Fruit fly (Drosophila melanogaster) whole organism, embryonic: Measurements from ENCODE around the gene CG17803.

Experiments used
- B-H2 ChIP-seq: fragments of 200-800 bp; sonication (Bioruptor generic); optimal IDR thresholded peaks from 2 replicates; lab custom pipeline; 2018; ENCODE audit warnings: missing biosample characterization, mild to moderate bottlenecking, missing genetic modification characterization
- CG11085 ChIP-seq: fragments of 200-800 bp; sonication (Bioruptor generic); IDR thresholded peaks from 2 replicates; pipeline ENCODE4 v1.3.6; 2022; ENCODE audit warnings: missing biosample characterization, missing genetic modification characterization
- CG11560 ChIP-seq: fragments of 200-800 bp; sonication (Bioruptor generic); IDR thresholded peaks from 3 replicates; pipeline ENCODE4 v1.3.6; 2022; ENCODE audit warnings: missing biosample characterization, missing genetic modification characterization
- CG12071 ChIP-seq: fragments of 200-800 bp; sonication (Bioruptor generic); optimal IDR thresholded peaks from 3 replicates; lab custom pipeline; 2018; ENCODE audit warnings: missing biosample characterization, mild to moderate bottlenecking, missing genetic modification characterization
- CG12236 ChIP-seq: fragments of 200-800 bp; sonication (Bioruptor generic); optimal IDR thresholded peaks from 2 replicates; lab custom pipeline; 2016; ENCODE audit warnings: missing biosample characterization, missing genetic modification characterization
- CG12942 ChIP-seq: fragments of 200-800 bp; sonication (Bioruptor generic); optimal IDR thresholded peaks from 3 replicates; lab custom pipeline; 2016; ENCODE audit warnings: missing biosample characterization, missing genetic modification characterization
- CG13123 ChIP-seq: fragments of 200-800 bp; sonication (Bioruptor generic); optimal IDR thresholded peaks from 2 replicates; lab custom pipeline; 2016; ENCODE audit warnings: missing biosample characterization, missing genetic modification characterization
- CG32532 ChIP-seq: fragments of 200-800 bp; sonication (Bioruptor generic); IDR thresholded peaks from 2 replicates; pipeline ENCODE4 v1.3.6; 2022; ENCODE audit warnings: missing biosample characterization, missing genetic modification characterization
- CG3847 ChIP-seq: fragments of 200-800 bp; sonication (Bioruptor generic); IDR thresholded peaks from 2 replicates; pipeline ENCODE4 v1.3.6; 2022; ENCODE audit warnings: missing biosample characterization, missing genetic modification characterization
- CG8944 ChIP-seq: fragments of 200-800 bp; sonication (Bioruptor generic); optimal IDR thresholded peaks from 3 replicates; lab custom pipeline; 2016; ENCODE audit warnings: missing biosample characterization, missing genetic modification characterization
- CG9727 ChIP-seq: fragments of 200-800 bp; sonication (Bioruptor generic); optimal IDR thresholded peaks from 3 replicates; lab custom pipeline; 2017; ENCODE audit warnings: missing biosample characterization, mild to moderate bottlenecking, missing genetic modification characterization
- CG9817 ChIP-seq: fragments of 200-800 bp; sonication (Bioruptor generic); optimal IDR thresholded peaks from 2 replicates; lab custom pipeline; 2018; ENCODE audit warnings: missing biosample characterization, mild to moderate bottlenecking, missing genetic modification characterization, moderate library complexity
- CHES-1-like ChIP-seq: fragments of 200-800 bp; sonication (Bioruptor generic); optimal IDR thresholded peaks from 2 replicates; lab custom pipeline; 2016; ENCODE audit warnings: missing biosample characterization, missing genetic modification characterization
- CTCF ChIP-seq: fragments of 200-800 bp; sonication (Bioruptor generic); optimal IDR thresholded peaks from 2 replicates; lab custom pipeline; 2017; ENCODE audit warnings: missing biosample characterization, mild to moderate bottlenecking, missing genetic modification characterization, moderate library complexity
- Dip2 ChIP-seq: fragments of 200-800 bp; sonication (Bioruptor generic); IDR thresholded peaks from 2 replicates; pipeline ENCODE4 v1.3.6; 2022; ENCODE audit warnings: missing biosample characterization, missing genetic modification characterization
- Dref ChIP-seq: fragments of 200-800 bp; sonication (Bioruptor generic); IDR thresholded peaks from 2 replicates; pipeline ENCODE4 v1.3.6; 2022; ENCODE audit warnings: missing biosample characterization, missing genetic modification characterization
- Ets65A ChIP-seq: fragments of 200-800 bp; sonication (Bioruptor generic); peaks from one replicate; lab custom pipeline; 2016; ENCODE audit warnings: missing biosample characterization, missing genetic modification characterization
- Ets97D ChIP-seq: fragments of 200-800 bp; sonication (Bioruptor generic); optimal IDR thresholded peaks from 3 replicates; lab custom pipeline; 2016; ENCODE audit warnings: missing biosample characterization, missing genetic modification characterization
- Fer1 ChIP-seq: fragments of 200-800 bp; sonication (Bioruptor generic); optimal IDR thresholded peaks from 2 replicates; lab custom pipeline; 2017; ENCODE audit warnings: missing biosample characterization, mild to moderate bottlenecking, missing genetic modification characterization
- HLH4C ChIP-seq: fragments of 200-800 bp; sonication (Bioruptor generic); IDR thresholded peaks from 3 replicates; pipeline ENCODE4 v1.3.6; 2022; ENCODE audit warnings: missing biosample characterization, missing genetic modification characterization; ENCODE audit not compliant: partially characterized antibody
- Hr39 ChIP-seq: fragments of >200 bp; optimal IDR thresholded peaks from 2 replicates; lab custom pipeline; 2017
- Lim3 ChIP-seq: fragments of 200-800 bp; sonication (Bioruptor generic); IDR thresholded peaks from 2 replicates; pipeline ENCODE4 v1.3.6; 2022; ENCODE audit warnings: missing biosample characterization, missing genetic modification characterization
- Mrtf ChIP-seq: fragments of 200-800 bp; sonication (Bioruptor generic); IDR thresholded peaks from 3 replicates; pipeline ENCODE4 v1.3.6; 2022; ENCODE audit warnings: missing biosample characterization, missing genetic modification characterization
- Oli ChIP-seq: fragments of 200-800 bp; sonication (Bioruptor generic); optimal IDR thresholded peaks from 2 replicates; lab custom pipeline; 2018; ENCODE audit warnings: missing biosample characterization, mild to moderate bottlenecking, missing genetic modification characterization, moderate library complexity
- Rfx ChIP-seq: fragments of 200-800 bp; sonication (Bioruptor generic); IDR thresholded peaks from 2 replicates; pipeline ENCODE4 v1.3.6; 2022; ENCODE audit warnings: missing biosample characterization, missing genetic modification characterization
- Sox102F ChIP-seq: fragments of 200-800 bp; sonication (Bioruptor generic); optimal IDR thresholded peaks from 2 replicates; lab custom pipeline; 2018; ENCODE audit warnings: missing biosample characterization, mild to moderate bottlenecking, missing genetic modification characterization, moderate library complexity
- Ssrp ChIP-seq: fragments of 200-800 bp; sonication (Bioruptor generic); optimal IDR thresholded peaks from 2 replicates; lab custom pipeline; 2018; ENCODE audit warnings: missing biosample characterization, mild to moderate bottlenecking, missing genetic modification characterization, moderate library complexity
- bigmax ChIP-seq: fragments of 200-800 bp; sonication (Bioruptor generic); optimal IDR thresholded peaks from 2 replicates; lab custom pipeline; 2018; ENCODE audit warnings: missing biosample characterization, mild to moderate bottlenecking, missing genetic modification characterization
- cas ChIP-seq: fragments of 200-800 bp; sonication (Bioruptor generic); IDR thresholded peaks from 2 replicates; pipeline ENCODE4 v1.3.6; 2022; ENCODE audit warnings: missing biosample characterization, missing genetic modification characterization
- cato ChIP-seq: fragments of 200-800 bp; sonication (Bioruptor generic); optimal IDR thresholded peaks from 2 replicates; lab custom pipeline; 2016; ENCODE audit warnings: missing biosample characterization, missing genetic modification characterization, borderline replicate concordance
- cg ChIP-seq: fragments of 200-800 bp; sonication (Bioruptor generic); optimal IDR thresholded peaks from 3 replicates; lab custom pipeline; 2019; ENCODE audit warnings: missing biosample characterization, mild to moderate bottlenecking, missing genetic modification characterization, moderate library complexity
- crol ChIP-seq: fragments of 200-800 bp; sonication (Bioruptor generic); IDR thresholded peaks from 2 replicates; pipeline ENCODE4 v1.3.6; 2022; ENCODE audit warnings: missing biosample characterization, missing genetic modification characterization
- dati ChIP-seq: fragments of 200-800 bp; sonication (Bioruptor generic); IDR thresholded peaks from 2 replicates; pipeline ENCODE4 v1.3.6; 2022; ENCODE audit warnings: missing biosample characterization, missing genetic modification characterization
- disco-r ChIP-seq: fragments of 200-800 bp; sonication (Bioruptor generic); optimal IDR thresholded peaks from 2 replicates; lab custom pipeline; 2016; ENCODE audit warnings: missing biosample characterization, missing genetic modification characterization
- dmrt11E ChIP-seq: fragments of 200-800 bp; sonication (Bioruptor generic); optimal IDR thresholded peaks from 3 replicates; lab custom pipeline; 2018; ENCODE audit warnings: missing biosample characterization, mild to moderate bottlenecking, missing genetic modification characterization, moderate library complexity
- exex ChIP-seq: fragments of 200-800 bp; sonication (Bioruptor generic); optimal IDR thresholded peaks from 4 replicates; lab custom pipeline; 2018; ENCODE audit warnings: missing biosample characterization, mild to moderate bottlenecking, missing genetic modification characterization, moderate library complexity
- grau ChIP-seq: fragments of 200-800 bp; optimal IDR thresholded peaks from 3 replicates; lab custom pipeline; 2019; ENCODE audit warnings: missing biosample characterization, mild to moderate bottlenecking, missing genetic modification characterization, moderate library complexity
- h ChIP-seq: fragments of >200 bp; optimal IDR thresholded peaks from 2 replicates; lab custom pipeline; 2017
- hkb ChIP-seq, 2 experiments: fragments of 200-800 bp in 1 of 2; fragments of >200 bp in 1 of 2; sonication (Bioruptor generic) in 1 of 2; IDR thresholded peaks in 1 of 2; optimal IDR thresholded peaks in 1 of 2; 2 replicates each; pipeline versions ENCODE4 v1.3.6 to Lab custom; 2017 to 2022; ENCODE audit warnings: missing biosample characterization in 1 of 2, missing genetic modification characterization in 1 of 2
- inv ChIP-seq: fragments of 200-800 bp; sonication (Bioruptor generic); IDR thresholded peaks from 2 replicates; pipeline ENCODE4 v1.3.6; 2022; ENCODE audit warnings: missing biosample characterization, missing genetic modification characterization; ENCODE audit not compliant: partially characterized antibody
- lab ChIP-seq: fragments of 200-800 bp; sonication (Bioruptor generic); optimal IDR thresholded peaks from 3 replicates; lab custom pipeline; 2017; ENCODE audit warnings: missing biosample characterization, missing genetic modification characterization, mild to moderate bottlenecking, moderate library complexity, missing genetic modification reagents
- nom ChIP-seq: fragments of 200-800 bp; sonication (Bioruptor generic); optimal IDR thresholded peaks from 2 replicates; lab custom pipeline; 2017; ENCODE audit warnings: missing biosample characterization, missing genetic modification characterization, mild to moderate bottlenecking, moderate library complexity, missing genetic modification reagents
- pho ChIP-seq: fragments of 200-800 bp; sonication (Bioruptor generic); optimal IDR thresholded peaks from 2 replicates; lab custom pipeline; 2016; ENCODE audit warnings: missing biosample characterization, missing genetic modification characterization
- sd ChIP-seq: fragments of 200-800 bp; sonication (Bioruptor generic); optimal IDR thresholded peaks from 3 replicates; lab custom pipeline; 2018; ENCODE audit warnings: missing biosample characterization, mild to moderate bottlenecking, missing genetic modification characterization, moderate library complexity
- sens-2 ChIP-seq: fragments of 200-800 bp; sonication (Bioruptor generic); IDR thresholded peaks from 2 replicates; pipeline ENCODE4 v1.3.6; 2022; ENCODE audit warnings: missing biosample characterization, missing genetic modification characterization
- ssp ChIP-seq: fragments of 200-800 bp; sonication (Bioruptor generic); IDR thresholded peaks from 2 replicates; pipeline ENCODE4 v1.3.6; 2022; ENCODE audit warnings: missing biosample characterization, missing genetic modification characterization
- tll ChIP-seq, 2 experiments: fragments of 200-800 bp in 1 of 2; fragments of >200 bp in 1 of 2; sonication (Bioruptor generic) in 1 of 2; optimal IDR thresholded peaks; 2 replicates each; lab custom pipeline; 2017 to 2019; ENCODE audit warnings: missing biosample characterization in 2 of 2, missing genetic modification characterization in 2 of 2, mild to moderate bottlenecking in 1 of 2, moderate library complexity in 1 of 2
- toy ChIP-seq: fragments of 200-800 bp; sonication (Bioruptor generic); IDR thresholded peaks from 2 replicates; pipeline ENCODE4 v1.3.6; 2022; ENCODE audit warnings: missing biosample characterization, missing genetic modification characterization
- unc-4 ChIP-seq: fragments of 200-800 bp; sonication (Bioruptor generic); IDR thresholded peaks from 2 replicates; pipeline ENCODE4 v1.3.6; 2022; ENCODE audit warnings: missing biosample characterization, missing genetic modification characterization; ENCODE audit not compliant: partially characterized antibody
- zfh2 ChIP-seq: fragments of 200-800 bp; sonication (Bioruptor generic); optimal IDR thresholded peaks from 2 replicates; lab custom pipeline; 2016; ENCODE audit warnings: missing biosample characterization, missing genetic modification characterization

CG17803 gene

DNA sequence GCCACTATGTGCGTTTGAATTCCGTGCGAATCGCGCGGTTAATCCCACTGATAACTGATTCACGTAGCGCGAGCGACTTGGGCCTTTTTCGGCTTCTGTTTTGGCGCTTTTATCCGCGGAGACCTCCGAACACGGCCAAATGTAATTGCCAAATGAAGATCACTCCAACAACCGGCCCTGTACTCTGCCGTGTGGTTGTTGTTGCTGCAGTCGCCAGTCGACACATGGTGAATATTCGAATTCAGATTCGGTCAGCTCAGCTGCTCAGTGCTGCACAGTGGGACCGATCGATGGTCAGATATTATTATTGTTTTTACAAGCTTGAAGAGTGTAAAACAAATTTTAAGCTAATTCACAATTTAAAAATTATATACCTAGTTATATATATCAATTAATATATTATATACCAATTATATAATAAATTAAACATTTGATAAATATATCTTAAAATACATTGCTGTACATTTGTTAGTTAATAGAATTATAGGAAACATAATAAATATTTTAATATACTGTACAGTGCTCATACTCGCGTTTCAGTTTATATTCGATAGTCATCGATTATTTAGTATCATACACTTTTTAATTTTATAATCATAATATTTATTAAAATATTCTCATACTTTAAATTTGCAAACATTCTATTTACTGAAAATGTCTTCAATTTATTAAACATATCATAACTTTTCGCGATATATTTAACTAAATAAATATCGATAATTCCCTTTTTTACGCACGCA lies 6.8 kb downstream of the CG17803 start, which contains the start of gene CG43102 (continued):
- TF ChIP-seq exex (tag; lab: Kevin White, UChicago): peak; percentile 36
- TF ChIP-seq CG9817 (tag; lab: Kevin White, UChicago): peak; percentile 74
- 0 out of 2 replicates have a peak, but pooled peaks have one; percentile 53 for TF ChIP-seq cas
- TF ChIP-seq Dip2 (GFP tag; lab: Robert Waterston, UW): no peak
- peak; percentile 83 for TF ChIP-seq Rfx (GFP tag; lab: Robert Waterston, UW)
- TF ChIP-seq B-H2 (GFP tag; lab: Kevin White, UChicago): peak; percentile 58
- peak; percentile 46 for TF ChIP-seq CTCF (GFP tag; lab: Kevin White, UChicago)
- peak; percentile 73 for TF ChIP-seq lab (GFP tag; lab: Kevin White, UChicago)
- no peak for TF ChIP-seq h
- TF ChIP-seq tll (GFP tag; optimal IDR thresholded peaks at IDR 0.05; lab: Kevin White, UChicago): no peak
- peak; percentile 37; the same call in 1 of the 2 replicates for TF ChIP-seq sens-2 (GFP tag; lab: Robert Waterston, UW)
- TF ChIP-seq CG13123 (GFP tag; lab: Kevin White, UChicago): peak; percentile 16
- TF ChIP-seq CHES-1-like: no peak
- TF ChIP-seq CG12236 (GFP tag; lab: Kevin White, UChicago): no peak
- TF ChIP-seq hkb (optimal IDR thresholded peaks at IDR 0.05; lab: Kevin White, UChicago): no peak
- TF ChIP-seq hkb (GFP tag; IDR thresholded peaks at IDR 0.05; lab: Robert Waterston, UW): peak; percentile 86
- no peak for TF ChIP-seq toy (GFP tag; lab: Robert Waterston, UW)
- TF ChIP-seq Oli (tag; lab: Kevin White, UChicago): peak; percentile 65
- TF ChIP-seq Dref: peak; percentile 59
- TF ChIP-seq dmrt11E (tag; lab: Kevin White, UChicago): peak; percentile 7
- peak; percentile 55 for TF ChIP-seq inv (GFP tag; lab: Robert Waterston, UW)
- peak; percentile 12 for TF ChIP-seq cato
- TF ChIP-seq Ets65A (GFP tag; lab: Kevin White, UChicago): peak; percentile 94
- peak; percentile 72 for TF ChIP-seq Sox102F (GFP tag; lab: Kevin White, UChicago)
- no peak for TF ChIP-seq crol (GFP tag; lab: Robert Waterston, UW)
- peak; percentile 49 for TF ChIP-seq zfh2
- TF ChIP-seq HLH4C (GFP tag; lab: Robert Waterston, UW): peak; percentile 59
- peak; percentile 61 for TF ChIP-seq sd (tag; lab: Kevin White, UChicago)
- peak; percentile 56 for TF ChIP-seq ssp
- TF ChIP-seq cg (GFP tag; lab: Kevin White, UChicago): no peak
- TF ChIP-seq CG12071 (GFP tag; lab: Kevin White, UChicago): peak; percentile 56
- peak; percentile 82 for TF ChIP-seq CG32532 (GFP tag; lab: Robert Waterston, UW)
- TF ChIP-seq Lim3 (GFP tag; lab: Robert Waterston, UW): no peak
- TF ChIP-seq CG3847: peak; percentile 46; the same call in 1 of the 2 replicates
- no peak for TF ChIP-seq Hr39 (lab: Kevin White, UChicago)
- TF ChIP-seq Mrtf (GFP tag; lab: Robert Waterston, UW): peak; percentile 66; the same call in 2 of the 3 replicates
- TF ChIP-seq disco-r: no peak
- peak; percentile 44 for TF ChIP-seq CG8944 (GFP tag; lab: Kevin White, UChicago)
- TF ChIP-seq CG12942 (GFP tag; lab: Kevin White, UChicago): peak; percentile 56
- TF ChIP-seq grau (tag; lab: Kevin White, UChicago): peak; percentile 78
- TF ChIP-seq bigmax (GFP tag; lab: Kevin White, UChicago): no peak
- TF ChIP-seq CG11560 (tag; lab: Robert Waterston, UW): peak; percentile 93
- peak; percentile 32 for TF ChIP-seq Ssrp (tag; lab: Kevin White, UChicago)
- peak; percentile 49 for TF ChIP-seq Fer1 (GFP tag; lab: Kevin White, UChicago)
- TF ChIP-seq dati (GFP tag; lab: Robert Waterston, UW): no peak
- TF ChIP-seq CG9727 (GFP tag; lab: Kevin White, UChicago): peak; percentile 59
- TF ChIP-seq pho (GFP tag; lab: Kevin White, UChicago): peak; percentile 16
- no peak for TF ChIP-seq CG11085
- peak; percentile 3 for TF ChIP-seq Ets97D
- TF ChIP-seq nom (GFP tag; lab: Kevin White, UChicago): peak; percentile 51
- TF ChIP-seq unc-4 (GFP tag; lab: Robert Waterston, UW): peak; percentile 80; the same call in 1 of the 2 replicates
